4 worm cellular contexts compared by ENCODE assay signal in the genomic region with DNA sequence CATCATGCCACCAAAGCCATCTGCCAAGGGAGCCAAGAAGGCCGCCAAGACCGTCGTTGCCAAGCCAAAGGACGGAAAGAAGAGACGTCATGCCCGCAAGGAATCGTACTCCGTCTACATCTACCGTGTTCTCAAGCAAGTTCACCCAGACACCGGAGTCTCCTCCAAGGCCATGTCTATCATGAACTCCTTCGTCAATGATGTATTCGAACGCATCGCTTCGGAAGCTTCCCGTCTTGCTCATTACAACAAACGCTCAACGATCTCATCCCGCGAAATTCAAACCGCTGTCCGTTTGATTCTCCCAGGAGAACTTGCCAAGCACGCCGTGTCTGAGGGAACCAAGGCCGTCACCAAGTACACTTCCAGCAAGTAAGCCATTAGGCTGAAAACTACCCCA.
A peak's percentile ranks its signal among the peaks of the same experiment; 100 is the strongest.
TF ChIP-seq lines count a peak whose summit lies in the region.

Gene his-48 (plus strand): TSS at position 5 of the 400 bp plus-strand sequence.

TF ChIP-seq in whole organism, L4 larva, 104 proteins besides CTCF, POLR2A, EP300 and RAD21:
- peak; percentile 39; the same call in 1 of the 2 replicates for TF ChIP-seq lin-38 (GFP tag; IDR thresholded peaks at IDR 0.05; lab: Robert Waterston, UW)
- peak; percentile 56; the same call in 1 of the 2 replicates for TF ChIP-seq lim-7 (GFP tag; IDR thresholded peaks at IDR 0.05; lab: Robert Waterston, UW)
TF ChIP-seq in whole organism, L4 larva: peak in this region for 2; not testable (repeated sequence) for 102.

TF ChIP-seq in whole organism, early embryonic, 17 proteins besides CTCF, POLR2A, EP300 and RAD21:
- TF ChIP-seq flt-1 (GFP tag; IDR thresholded peaks at IDR 0.05; lab: Robert Waterston, UW) = peak; percentile 11; the same call in 1 of the 2 replicates

TF ChIP-seq in whole organism, midembryonic, 9 proteins besides CTCF, POLR2A, EP300 and RAD21:
- peak; percentile 38; the same call in 1 of the 2 replicates for TF ChIP-seq flt-1 (GFP tag; IDR thresholded peaks at IDR 0.05; lab: Robert Waterston, UW)

TF ChIP-seq in whole organism, young adult, 124 proteins besides CTCF, POLR2A, EP300 and RAD21:
- 0 out of 2 replicates have a peak, but pooled peaks have one; percentile 24 for TF ChIP-seq madf-6 (GFP tag; IDR thresholded peaks at IDR 0.05; lab: Robert Waterston, UW)
- peak; percentile 57; the same call in 1 of the 2 replicates for TF ChIP-seq attf-6 (GFP tag; IDR thresholded peaks at IDR 0.05; lab: Robert Waterston, UW)
- peak; percentile 79 for TF ChIP-seq lin-26 (GFP tag; IDR thresholded peaks at IDR 0.05; lab: Robert Waterston, UW)
- 0 out of 2 replicates have a peak, but pooled peaks have one; percentile 59 for TF ChIP-seq madf-3 (GFP tag; IDR thresholded peaks at IDR 0.05; lab: Robert Waterston, UW)
- peak; percentile 38; the same call in 1 of the 2 replicates for TF ChIP-seq hsf-1 (GFP tag; IDR thresholded peaks at IDR 0.05; lab: Robert Waterston, UW)
TF ChIP-seq in whole organism, young adult: peak in this region for 5; not testable (repeated sequence) for 119.
